Fruit fly (Drosophila melanogaster) whole organism, embryonic: Measurements from ENCODE around the gene CG4586.

Experiments used
- BEAF-32 ChIP-seq: fragments of 200-800 bp; sonication (Bioruptor generic); optimal IDR thresholded peaks from 3 replicates; lab custom pipeline; 2017; ENCODE audit warnings: missing biosample characterization, missing genetic modification characterization, mild to moderate bottlenecking, moderate library complexity, missing genetic modification reagents
- CG10366 ChIP-seq: fragments of 200-800 bp; sonication (Bioruptor generic); IDR thresholded peaks from 2 replicates; pipeline ENCODE4 v1.3.6; 2022; ENCODE audit warnings: missing biosample characterization, missing genetic modification characterization
- CG10979 ChIP-seq: fragments of 200-800 bp; sonication (Bioruptor generic); optimal IDR thresholded peaks from 2 replicates; lab custom pipeline; 2018; ENCODE audit warnings: missing biosample characterization, mild to moderate bottlenecking, missing genetic modification characterization, moderate library complexity
- CG11504 ChIP-seq: fragments of 200-800 bp; sonication (Bioruptor generic); optimal IDR thresholded peaks from 3 replicates; lab custom pipeline; 2019; ENCODE audit warnings: missing biosample characterization, mild to moderate bottlenecking, missing genetic modification characterization, moderate library complexity
- CG12219 ChIP-seq: fragments of 200-800 bp; sonication (Bioruptor generic); optimal IDR thresholded peaks from 3 replicates; lab custom pipeline; 2018; ENCODE audit warnings: missing biosample characterization, mild to moderate bottlenecking, missing genetic modification characterization
- CG12391 ChIP-seq: fragments of 200-800 bp; sonication (Bioruptor generic); optimal IDR thresholded peaks from 3 replicates; lab custom pipeline; 2018; ENCODE audit warnings: missing biosample characterization, mild to moderate bottlenecking, missing genetic modification characterization, moderate library complexity
- CG17361 ChIP-seq: fragments of 200-800 bp; sonication (Bioruptor generic); IDR thresholded peaks from 3 replicates; pipeline ENCODE4 v1.3.6; 2022; ENCODE audit warnings: missing biosample characterization, missing genetic modification characterization
- CG17829 ChIP-seq: fragments of 200-800 bp; optimal IDR thresholded peaks from 2 replicates; lab custom pipeline; 2019; ENCODE audit warnings: missing biosample characterization, mild to moderate bottlenecking, missing genetic modification characterization, moderate library complexity
- CG2129 ChIP-seq: fragments of 200-800 bp; sonication (Bioruptor generic); IDR thresholded peaks from 2 replicates; pipeline ENCODE4 v1.3.6; 2022; ENCODE audit warnings: missing biosample characterization, missing genetic modification characterization; ENCODE audit not compliant: partially characterized antibody
- CG2678 ChIP-seq: fragments of 200-800 bp; sonication (Bioruptor generic); optimal IDR thresholded peaks from 3 replicates; lab custom pipeline; 2019; ENCODE audit warnings: missing biosample characterization, mild to moderate bottlenecking, missing genetic modification characterization, moderate library complexity
- CG2712 ChIP-seq: fragments of 200-800 bp; optimal IDR thresholded peaks from 3 replicates; lab custom pipeline; 2019; ENCODE audit warnings: missing biosample characterization, mild to moderate bottlenecking, missing genetic modification characterization, moderate library complexity
- CG32772 ChIP-seq: fragments of 200-800 bp; sonication (Bioruptor generic); IDR thresholded peaks from 2 replicates; pipeline ENCODE4 v1.3.6; 2022; ENCODE audit warnings: missing biosample characterization, missing genetic modification characterization
- CG33557 ChIP-seq: fragments of 200-800 bp; sonication (Bioruptor generic); optimal IDR thresholded peaks from 2 replicates; lab custom pipeline; 2019; ENCODE audit warnings: missing biosample characterization, mild to moderate bottlenecking, missing genetic modification characterization, moderate library complexity
- CG4854 ChIP-seq: fragments of 200-800 bp; sonication (Bioruptor generic); optimal IDR thresholded peaks from 2 replicates; lab custom pipeline; 2016; ENCODE audit warnings: missing biosample characterization, missing genetic modification characterization, inconsistent platforms
- CG6689 ChIP-seq: fragments of 200-800 bp; sonication (Bioruptor generic); IDR thresholded peaks from 2 replicates; pipeline ENCODE4 v1.3.6; 2022; ENCODE audit warnings: missing biosample characterization, missing genetic modification characterization
- CG7271 ChIP-seq: fragments of 200-800 bp; sonication (Bioruptor generic); optimal IDR thresholded peaks from 2 replicates; lab custom pipeline; 2018; ENCODE audit warnings: missing biosample characterization, mild to moderate bottlenecking, missing genetic modification characterization, moderate library complexity
- CG7745 ChIP-seq: fragments of 200-800 bp; sonication (Bioruptor generic); optimal IDR thresholded peaks from 2 replicates; lab custom pipeline; 2018; ENCODE audit warnings: missing biosample characterization, mild to moderate bottlenecking, missing genetic modification characterization, moderate library complexity
- CG8765 ChIP-seq: fragments of 200-800 bp; sonication (Bioruptor generic); IDR thresholded peaks from 2 replicates; pipeline ENCODE4 v1.3.6; 2022; ENCODE audit warnings: missing biosample characterization, missing genetic modification characterization
- CG8924 ChIP-seq: fragments of 200-800 bp; optimal IDR thresholded peaks from 3 replicates; lab custom pipeline; 2019; ENCODE audit warnings: missing biosample characterization, mild to moderate bottlenecking, missing genetic modification characterization, moderate library complexity
- CG9215 ChIP-seq: fragments of 200-800 bp; sonication (Bioruptor generic); IDR thresholded peaks from 2 replicates; pipeline ENCODE4 v1.3.6; 2022; ENCODE audit warnings: missing biosample characterization, missing genetic modification characterization
- CG9727 ChIP-seq: fragments of 200-800 bp; sonication (Bioruptor generic); optimal IDR thresholded peaks from 3 replicates; lab custom pipeline; 2017; ENCODE audit warnings: missing biosample characterization, mild to moderate bottlenecking, missing genetic modification characterization
- D19A ChIP-seq: fragments of 200-800 bp; optimal IDR thresholded peaks from 3 replicates; lab custom pipeline; 2019; ENCODE audit warnings: missing biosample characterization, mild to moderate bottlenecking, missing genetic modification characterization, moderate library complexity
- Dref ChIP-seq: fragments of 200-800 bp; sonication (Bioruptor generic); IDR thresholded peaks from 2 replicates; pipeline ENCODE4 v1.3.6; 2022; ENCODE audit warnings: missing biosample characterization, missing genetic modification characterization
- Eip74EF ChIP-seq, 2 experiments: fragments of 200-800 bp in 1 of 2; fragments of >200 bp in 1 of 2; sonication (Bioruptor generic) in 1 of 2; optimal IDR thresholded peaks; 2 replicates each; lab custom pipeline; 2017 to 2019; ENCODE audit warnings: missing biosample characterization in 2 of 2, missing genetic modification characterization in 2 of 2, mild to moderate bottlenecking in 1 of 2, moderate library complexity in 1 of 2
- HLH3B ChIP-seq: fragments of 200-800 bp; sonication (Bioruptor generic); IDR thresholded peaks from 2 replicates; pipeline ENCODE4 v1.3.6; 2022; ENCODE audit warnings: missing biosample characterization, missing genetic modification characterization
- Myb ChIP-seq: fragments of 200-800 bp; sonication (Bioruptor generic); optimal IDR thresholded peaks from 2 replicates; lab custom pipeline; 2016; ENCODE audit warnings: missing biosample characterization, missing genetic modification characterization
- Nf-YB ChIP-seq: fragments of 200-800 bp; sonication (Bioruptor generic); optimal IDR thresholded peaks from 3 replicates; lab custom pipeline; 2019; ENCODE audit warnings: missing biosample characterization, mild to moderate bottlenecking, missing genetic modification characterization, moderate library complexity
- Tbp ChIP-seq: fragments of >200 bp; optimal IDR thresholded peaks from 2 replicates; lab custom pipeline; 2018; ENCODE audit warnings: missing biosample characterization, missing genetic modification characterization
- ac ChIP-seq: fragments of 200-800 bp; sonication (Bioruptor generic); optimal IDR thresholded peaks from 3 replicates; lab custom pipeline; 2017; ENCODE audit warnings: missing biosample characterization, mild to moderate bottlenecking, missing genetic modification characterization
- bbx ChIP-seq: fragments of 200-800 bp; sonication (Bioruptor generic); IDR thresholded peaks from 2 replicates; pipeline ENCODE4 v1.3.6; 2022; ENCODE audit warnings: missing biosample characterization, missing genetic modification characterization; ENCODE audit not compliant: partially characterized antibody
- dati ChIP-seq: fragments of 200-800 bp; sonication (Bioruptor generic); IDR thresholded peaks from 2 replicates; pipeline ENCODE4 v1.3.6; 2022; ENCODE audit warnings: missing biosample characterization, missing genetic modification characterization
- gcm2 ChIP-seq: fragments of 200-800 bp; sonication (Bioruptor generic); optimal IDR thresholded peaks from 2 replicates; lab custom pipeline; 2016; ENCODE audit warnings: missing biosample characterization, missing genetic modification characterization
- grau ChIP-seq: fragments of 200-800 bp; optimal IDR thresholded peaks from 3 replicates; lab custom pipeline; 2019; ENCODE audit warnings: missing biosample characterization, mild to moderate bottlenecking, missing genetic modification characterization, moderate library complexity
- inv ChIP-seq: fragments of 200-800 bp; sonication (Bioruptor generic); IDR thresholded peaks from 2 replicates; pipeline ENCODE4 v1.3.6; 2022; ENCODE audit warnings: missing biosample characterization, missing genetic modification characterization; ENCODE audit not compliant: partially characterized antibody
- ken ChIP-seq: fragments of 200-800 bp; sonication (Bioruptor generic); IDR thresholded peaks from 3 replicates; pipeline ENCODE4 v1.3.6; 2022; ENCODE audit warnings: missing biosample characterization, missing genetic modification characterization
- kni ChIP-seq: fragments of 200-800 bp; sonication (Bioruptor generic); optimal IDR thresholded peaks from 3 replicates; lab custom pipeline; 2017; ENCODE audit warnings: mild to moderate bottlenecking, missing biosample characterization, missing genetic modification reagents, missing genetic modification characterization
- lilli ChIP-seq: fragments of 200-800 bp; sonication (Bioruptor generic); optimal IDR thresholded peaks from 3 replicates; lab custom pipeline; 2016; ENCODE audit warnings: missing biosample characterization, missing genetic modification characterization
- lov ChIP-seq, 2 experiments: fragments of 200-800 bp in 1 of 2; fragments of >200 bp in 1 of 2; sonication (Bioruptor generic) in 1 of 2; IDR thresholded peaks in 1 of 2; optimal IDR thresholded peaks in 1 of 2; 2 replicates in 1 of 2; 3 replicates in 1 of 2; pipeline versions ENCODE4 v1.3.6 to Lab custom; 2017 to 2022; ENCODE audit warnings: missing biosample characterization in 1 of 2, missing genetic modification characterization in 1 of 2
- maf-S ChIP-seq: fragments of 200-800 bp; sonication (Bioruptor generic); optimal IDR thresholded peaks from 2 replicates; lab custom pipeline; 2016; ENCODE audit warnings: missing biosample characterization, missing genetic modification characterization
- prd ChIP-seq, 3 experiments: fragments of >200 bp in 2 of 3; fragments of 200-800 bp in 1 of 3; sonication (Bioruptor generic) in 1 of 3; optimal IDR thresholded peaks in 2 of 3; IDR thresholded peaks in 1 of 3; 2 replicates in 2 of 3; 3 replicates in 1 of 3; pipeline versions ENCODE4 v1.3.6 to Lab custom; 2017 to 2022; ENCODE audit warnings: missing biosample characterization in 1 of 3, missing genetic modification characterization in 1 of 3
- pros ChIP-seq: fragments of 200-800 bp; sonication (Bioruptor generic); optimal IDR thresholded peaks from 3 replicates; lab custom pipeline; 2019; ENCODE audit warnings: missing biosample characterization, mild to moderate bottlenecking, missing genetic modification characterization, moderate library complexity
- psq ChIP-seq: fragments of 200-800 bp; sonication (Bioruptor generic); optimal IDR thresholded peaks from 2 replicates; lab custom pipeline; 2017; ENCODE audit warnings: missing biosample characterization, missing genetic modification characterization
- rib ChIP-seq: fragments of 200-800 bp; sonication (Bioruptor generic); IDR thresholded peaks from 2 replicates; pipeline ENCODE4 v1.3.6; 2022; ENCODE audit warnings: missing biosample characterization, missing genetic modification characterization
- schlank ChIP-seq: fragments of 200-800 bp; sonication (Bioruptor generic); optimal IDR thresholded peaks from 2 replicates; lab custom pipeline; 2018; ENCODE audit warnings: missing biosample characterization, mild to moderate bottlenecking, missing genetic modification characterization
- twi ChIP-seq: fragments of 200-800 bp; optimal IDR thresholded peaks from 2 replicates; lab custom pipeline; 2019; ENCODE audit warnings: missing biosample characterization, mild to moderate bottlenecking, missing genetic modification characterization, moderate library complexity
- tx ChIP-seq: fragments of 200-800 bp; sonication (Bioruptor generic); optimal IDR thresholded peaks from 2 replicates; lab custom pipeline; 2016; ENCODE audit warnings: missing biosample characterization, missing genetic modification characterization
- unc-4 ChIP-seq: fragments of 200-800 bp; sonication (Bioruptor generic); IDR thresholded peaks from 2 replicates; pipeline ENCODE4 v1.3.6; 2022; ENCODE audit warnings: missing biosample characterization, missing genetic modification characterization; ENCODE audit not compliant: partially characterized antibody

Gene CG4586

dm6 chrX:6983500-6984320 is 14.0 kb downstream of the CG4586 start (continued):
- TF ChIP-seq CG12219 (no peak), Tbp (GFP tag; lab: Kevin White, UChicago) (no peak), lilli (no peak), CG7745 (tag; lab: Kevin White, UChicago) (no peak), lov (optimal IDR thresholded peaks at IDR 0.05; lab: Kevin White, UChicago) (no peak), lov (GFP tag; IDR thresholded peaks at IDR 0.05; lab: Robert Waterston, UW) (no peak), CG10366 (GFP tag; lab: Robert Waterston, UW) (no peak), rib (GFP tag; lab: Robert Waterston, UW) (peak; percentile 11; the same call in 1 of the 2 replicates), CG2712 (tag; lab: Kevin White, UChicago) (peak; percentile 56), CG6689 (GFP tag; lab: Robert Waterston, UW) (0 out of 2 replicates have a peak, but pooled peaks have one; percentile 8), kni (peak; percentile 49), grau (tag; lab: Kevin White, UChicago) (peak; percentile 4), Dref (GFP tag; lab: Robert Waterston, UW) (peak; percentile 25; the same call in 1 of the 2 replicates), twi (peak; percentile 13), psq (GFP tag; lab: Kevin White, UChicago) (no peak), Eip74EF (GFP tag; optimal IDR thresholded peaks at IDR 0.05; lab: Kevin White, UChicago) (no peak), unc-4 (GFP tag; lab: Robert Waterston, UW) (no peak), Myb (no peak), CG33557 (GFP tag; lab: Kevin White, UChicago) (no peak), CG11504 (tag; lab: Kevin White, UChicago) (peak; percentile 41), D19A (tag; lab: Kevin White, UChicago) (peak; percentile 10), CG17361 (GFP tag; lab: Robert Waterston, UW) (peak; percentile 38; the same call in 1 of the 3 replicates), pros (GFP tag; lab: Kevin White, UChicago) (peak; percentile 79), CG2678 (tag; lab: Kevin White, UChicago) (peak; percentile 36), tx (no peak), CG9727 (peak; percentile 50), inv (GFP tag; lab: Robert Waterston, UW) (no peak), prd (optimal IDR thresholded peaks at IDR 0.05; lab: Kevin White, UChicago) (no peak), prd (GFP tag; IDR thresholded peaks at IDR 0.05; lab: Robert Waterston, UW) (peak; percentile 36; the same call in 2 of the 3 replicates), gcm2 (no peak), CG2129 (GFP tag; lab: Robert Waterston, UW) (no peak), CG7271 (tag; lab: Kevin White, UChicago) (no peak), CG4854 (GFP tag; lab: Kevin White, UChicago) (no peak), CG8924 (tag; lab: Kevin White, UChicago) (peak; percentile 8), ac (GFP tag; lab: Kevin White, UChicago) (no peak), CG8765 (GFP tag; lab: Robert Waterston, UW) (no peak), bbx (peak; percentile 54), schlank (no peak), BEAF-32 (GFP tag; lab: Kevin White, UChicago) (peak; percentile 5), CG17829 (peak; percentile 38), CG32772 (GFP tag; lab: Robert Waterston, UW) (no peak), dati (GFP tag; lab: Robert Waterston, UW) (no peak), CG10979 (tag; lab: Kevin White, UChicago) (peak; percentile 56), maf-S (GFP tag; lab: Kevin White, UChicago) (no peak), Nf-YB (no peak), HLH3B (GFP tag; lab: Robert Waterston, UW) (peak; percentile 28; the same call in 1 of the 2 replicates), CG9215 (GFP tag; lab: Robert Waterston, UW) (no peak), CG12391 (peak; percentile 17), ken (GFP tag; lab: Robert Waterston, UW) (no peak)
